Worm (Caenorhabditis elegans) whole organism, L2 larva: ENCODE measurements around the gene H37A05.4.

Source experiments
- C34F6.9 ChIP-seq: fragments of 150-350 bp; optimal IDR thresholded peaks from 2 replicates; lab custom pipeline; 2014; ENCODE audit warnings: missing biosample characterization, missing genetic modification characterization
- F13H6.1 ChIP-seq: sonication (generic microtip); optimal IDR thresholded peaks from 2 replicates; lab custom pipeline; 2016; ENCODE audit warnings: missing genetic modification characterization, missing compliant biosample characterization
- R02D3.7 ChIP-seq: fragments of 150-350 bp; optimal IDR thresholded peaks from 2 replicates; lab custom pipeline; 2014; ENCODE audit warnings: missing biosample characterization, missing genetic modification characterization
- ZK546.5 ChIP-seq: sonication (generic microtip); optimal IDR thresholded peaks from 2 replicates; lab custom pipeline; 2017; ENCODE audit warnings: missing biosample characterization, missing genetic modification characterization
- alr-1 ChIP-seq: fragments of 150-350 bp; optimal IDR thresholded peaks from 2 replicates; lab custom pipeline; 2014; ENCODE audit warnings: missing biosample characterization, missing genetic modification characterization
- aly-2 ChIP-seq: fragments of 150-350 bp; optimal IDR thresholded peaks from 2 replicates; lab custom pipeline; 2014; ENCODE audit warnings: missing biosample characterization, missing genetic modification characterization
- ama-1 ChIP-seq: fragments of 150-350 bp; optimal IDR thresholded peaks from 2 replicates; lab custom pipeline; 2018; ENCODE audit warnings: inconsistent platforms
- blmp-1 ChIP-seq: sonication (generic microtip); optimal IDR thresholded peaks from 2 replicates; lab custom pipeline; 2017; ENCODE audit warnings: missing genetic modification characterization, mild to moderate bottlenecking, missing compliant biosample characterization, antibody characterized with exemption, moderate library complexity; ENCODE audit not compliant: insufficient read depth
- ceh-16 ChIP-seq: fragments of 150-350 bp; optimal IDR thresholded peaks from 2 replicates; lab custom pipeline; 2014; ENCODE audit warnings: missing biosample characterization, missing genetic modification characterization
- ceh-82 ChIP-seq: fragments of 150-350 bp; optimal IDR thresholded peaks from 2 replicates; lab custom pipeline; 2014; ENCODE audit warnings: missing biosample characterization, missing genetic modification characterization
- crh-2 ChIP-seq: sonication (generic microtip); optimal IDR thresholded peaks from 2 replicates; lab custom pipeline; 2017; ENCODE audit warnings: missing biosample characterization, missing genetic modification characterization
- egl-27 ChIP-seq: sonication (generic microtip); optimal IDR thresholded peaks from 3 replicates; lab custom pipeline; 2017; ENCODE audit warnings: missing biosample characterization, missing genetic modification reagents, missing genetic modification characterization
- elt-3 ChIP-seq: sonication (generic microtip); optimal IDR thresholded peaks from 2 replicates; lab custom pipeline; 2017; ENCODE audit warnings: missing biosample characterization, missing genetic modification characterization
- gmeb-1 ChIP-seq: fragments of 150-350 bp; optimal IDR thresholded peaks from 2 replicates; lab custom pipeline; 2014; ENCODE audit warnings: missing biosample characterization, missing genetic modification characterization
- lin-11 ChIP-seq: fragments of 150-350 bp; sonication (generic microtip); optimal IDR thresholded peaks from 2 replicates; lab custom pipeline; 2014; ENCODE audit warnings: missing biosample characterization, missing genetic modification characterization, inconsistent platforms, mixed read lengths
- lin-39 ChIP-seq: fragments of 150-350 bp; optimal IDR thresholded peaks from 2 replicates; lab custom pipeline; 2014; ENCODE audit warnings: missing biosample characterization, missing genetic modification reagents, missing genetic modification characterization
- lsy-2 ChIP-seq, 2 experiments: fragments of 150-350 bp in 1 of 2; sonication (generic microtip) in 1 of 2; optimal IDR thresholded peaks; 2 replicates each; lab custom pipeline; 2014 to 2017; ENCODE audit warnings: missing biosample characterization in 2 of 2, missing genetic modification characterization in 2 of 2
- mbf-1 ChIP-seq: sonication (generic microtip); optimal IDR thresholded peaks from 2 replicates; lab custom pipeline; 2017; ENCODE audit warnings: missing biosample characterization, missing genetic modification characterization
- nhr-10 ChIP-seq: sonication (generic microtip); optimal IDR thresholded peaks from 2 replicates; lab custom pipeline; 2017; ENCODE audit warnings: missing biosample characterization, missing genetic modification characterization
- nhr-11 ChIP-seq: fragments of 150-350 bp; optimal IDR thresholded peaks from 2 replicates; lab custom pipeline; 2014; ENCODE audit warnings: missing biosample characterization, missing genetic modification characterization
- nhr-12 ChIP-seq: fragments of 150-350 bp; optimal IDR thresholded peaks from 2 replicates; lab custom pipeline; 2014; ENCODE audit warnings: missing biosample characterization, missing genetic modification characterization
- nhr-129 ChIP-seq: fragments of 150-350 bp; optimal IDR thresholded peaks from 2 replicates; lab custom pipeline; 2014; ENCODE audit warnings: missing biosample characterization, missing genetic modification characterization
- nhr-21 ChIP-seq: fragments of 150-350 bp; optimal IDR thresholded peaks from 2 replicates; lab custom pipeline; 2014; ENCODE audit warnings: missing biosample characterization, missing genetic modification characterization
- nhr-23 ChIP-seq: fragments of 150-350 bp; optimal IDR thresholded peaks from 2 replicates; lab custom pipeline; 2014; ENCODE audit warnings: missing biosample characterization, missing genetic modification reagents, missing genetic modification characterization
- nhr-237 ChIP-seq: fragments of 150-350 bp; optimal IDR thresholded peaks from 2 replicates; lab custom pipeline; 2014; ENCODE audit warnings: missing biosample characterization, missing genetic modification characterization
- nhr-25 ChIP-seq: fragments of 150-350 bp; sonication (generic microtip); optimal IDR thresholded peaks from 3 replicates; lab custom pipeline; 2014; ENCODE audit warnings: missing biosample characterization, missing genetic modification characterization
- nhr-6 ChIP-seq: fragments of 150-350 bp; optimal IDR thresholded peaks from 2 replicates; lab custom pipeline; 2014; ENCODE audit warnings: missing biosample characterization, missing genetic modification characterization
- nhr-77 ChIP-seq: fragments of 150-350 bp; optimal IDR thresholded peaks from 2 replicates; lab custom pipeline; 2014; ENCODE audit warnings: missing biosample characterization, missing genetic modification characterization
- peb-1 ChIP-seq: fragments of 150-350 bp; optimal IDR thresholded peaks from 2 replicates; lab custom pipeline; 2014; ENCODE audit warnings: missing biosample characterization, missing genetic modification characterization
- sem-4 ChIP-seq: fragments of 150-350 bp; optimal IDR thresholded peaks from 2 replicates; lab custom pipeline; 2014; ENCODE audit warnings: missing biosample characterization, missing genetic modification reagents, missing genetic modification characterization
- skn-1 ChIP-seq: sonication (generic microtip); optimal IDR thresholded peaks from 2 replicates; lab custom pipeline; 2017; ENCODE audit warnings: missing biosample characterization, missing genetic modification characterization
- sma-9 ChIP-seq, 2 experiments: fragments of 150-350 bp in 1 of 2; sonication (generic microtip) in 1 of 2; optimal IDR thresholded peaks; 2 replicates each; lab custom pipeline; 2014 to 2016; ENCODE audit warnings: missing genetic modification characterization in 2 of 2, mild to moderate bottlenecking in 1 of 2, missing biosample characterization in 1 of 2, missing compliant biosample characterization in 1 of 2, missing genetic modification reagents in 1 of 2, moderate library complexity in 1 of 2
- snpc-4 ChIP-seq: fragments of 150-350 bp; optimal IDR thresholded peaks from 2 replicates; lab custom pipeline; 2014; ENCODE audit warnings: missing biosample characterization, missing genetic modification characterization
- unc-39 ChIP-seq: fragments of 150-350 bp; optimal IDR thresholded peaks from 2 replicates; lab custom pipeline; 2014; ENCODE audit warnings: missing biosample characterization, missing genetic modification characterization
- unc-55 ChIP-seq: fragments of 150-350 bp; sonication (generic microtip); optimal IDR thresholded peaks from 3 replicates; lab custom pipeline; 2014; ENCODE audit warnings: missing biosample characterization, missing genetic modification reagents, missing genetic modification characterization
- zag-1 ChIP-seq: fragments of 150-350 bp; optimal IDR thresholded peaks from 2 replicates; lab custom pipeline; 2014; ENCODE audit warnings: missing biosample characterization, missing genetic modification characterization
- ztf-11 ChIP-seq: sonication (generic microtip); optimal IDR thresholded peaks from 2 replicates; lab custom pipeline; 2017; ENCODE audit warnings: missing biosample characterization, missing genetic modification characterization
- ztf-4 ChIP-seq: fragments of 150-350 bp; optimal IDR thresholded peaks from 2 replicates; lab custom pipeline; 2014; ENCODE audit warnings: missing biosample characterization, missing genetic modification characterization

The H37A05.4 gene

ce11 chrV:13652322-13652721 lies 2.7 kb upstream of the H37A05.4 start:
- TF ChIP-seq ceh-82 (no peak), lin-11 (tag; lab: Kevin White, UChicago) (no peak), nhr-12 (tag; lab: Kevin White, UChicago) (no peak), mbf-1 (tag; lab: Kevin White, UChicago) (no peak), lsy-2 (tag; optimal IDR thresholded peaks at IDR 0.05; lab: Kevin White, UChicago) (no peak), sem-4 (no peak), lin-39 (tag; lab: Kevin White, UChicago) (no peak), aly-2 (tag; lab: Kevin White, UChicago) (no peak), nhr-77 (tag; lab: Kevin White, UChicago) (no peak), gmeb-1 (tag; lab: Kevin White, UChicago) (no peak), F13H6.1 (no peak), ZK546.5 (no peak), blmp-1 (tag; lab: Kevin White, UChicago) (no peak)

- no peak for TF ChIP-seq ztf-11 (tag; lab: Kevin White, UChicago)
- TF ChIP-seq ZK546.5: no peak
- TF ChIP-seq elt-3: no peak
- no peak for TF ChIP-seq nhr-11 (tag; lab: Kevin White, UChicago)
- TF ChIP-seq R02D3.7 (tag; lab: Kevin White, UChicago): no peak
- no peak for TF ChIP-seq peb-1 (tag; lab: Kevin White, UChicago)
- no peak for TF ChIP-seq unc-55 (GFP tag; lab: Kevin White, UChicago)
- TF ChIP-seq egl-27: no peak
- TF ChIP-seq nhr-10 (tag; lab: Kevin White, UChicago): no peak
- TF ChIP-seq lsy-2 (tag; optimal IDR thresholded peaks at IDR 0.05; lab: Kevin White, UChicago): no peak
- no peak for TF ChIP-seq ama-1 (lab: Kevin White, UChicago)
- no peak for TF ChIP-seq C34F6.9 (tag; lab: Kevin White, UChicago)
- TF ChIP-seq ztf-4 (tag; lab: Kevin White, UChicago): no peak
- no peak for TF ChIP-seq F13H6.1
- no peak for TF ChIP-seq crh-2 (tag; lab: Kevin White, UChicago)
- no peak for TF ChIP-seq nhr-237 (tag; lab: Kevin White, UChicago)
- TF ChIP-seq nhr-21 (tag; lab: Kevin White, UChicago): no peak
- no peak for TF ChIP-seq zag-1
These were observed 1.2 kb upstream of the H37A05.4 start for ce11 chrV:13650800-13651199.

- no peak for TF ChIP-seq gmeb-1 (tag; lab: Kevin White, UChicago)
- no peak for TF ChIP-seq nhr-129 (tag; lab: Kevin White, UChicago)
- TF ChIP-seq nhr-23 (tag; lab: Kevin White, UChicago): no peak
- no peak for TF ChIP-seq ZK546.5
- TF ChIP-seq skn-1 (tag; lab: Kevin White, UChicago): no peak
- no peak for TF ChIP-seq ceh-16
- TF ChIP-seq ztf-11 (tag; lab: Kevin White, UChicago): no peak
- TF ChIP-seq mbf-1 (tag; lab: Kevin White, UChicago): no peak
These were observed 2.0 kb downstream of the H37A05.4 start for ce11 chrV:13647617-13648016.

- no peak for TF ChIP-seq nhr-25
- TF ChIP-seq ama-1 (lab: Kevin White, UChicago): no peak
- no peak for TF ChIP-seq sma-9 (GFP tag; optimal IDR thresholded peaks at IDR 0.05; lab: Kevin White, UChicago)
- TF ChIP-seq sma-9 (tag; optimal IDR thresholded peaks at IDR 0.05; lab: Kevin White, UChicago): no peak
- TF ChIP-seq lin-39 (tag; lab: Kevin White, UChicago): no peak
- no peak for TF ChIP-seq alr-1 (tag; lab: Kevin White, UChicago)
- no peak for TF ChIP-seq nhr-21 (tag; lab: Kevin White, UChicago)
- no peak for TF ChIP-seq crh-2 (tag; lab: Kevin White, UChicago)
- no peak for TF ChIP-seq skn-1 (tag; lab: Kevin White, UChicago)
- no peak for TF ChIP-seq peb-1 (tag; lab: Kevin White, UChicago)
- TF ChIP-seq R02D3.7 (tag; lab: Kevin White, UChicago): no peak
- no peak for TF ChIP-seq F13H6.1
- no peak for TF ChIP-seq nhr-237 (tag; lab: Kevin White, UChicago)
- TF ChIP-seq unc-39 (tag; lab: Kevin White, UChicago): no peak
- TF ChIP-seq nhr-6: no peak
- TF ChIP-seq snpc-4: no peak
These were observed 2.4 kb downstream of the H37A05.4 start for ce11 chrV:13647185-13647584.
